Worm (Caenorhabditis elegans): Measurements from ENCODE around the gene gpx-7.

The gpx-7 gene

ce11 chrX:7794306-7794743, 5.3 kb downstream of the gpx-7 start (continued):
- TF ChIP-seq madf-5 (GFP tag; IDR thresholded peaks at IDR 0.05) (peak in 1 of 2 experiments; percentile 64; a peak in 1 of 4 replicates), ama-1 (optimal IDR thresholded peaks at IDR 0.05) (no peak), skn-1 (tag; optimal IDR thresholded peaks at IDR 0.05) (no peak), mxl-2 (GFP tag; conservative IDR thresholded peaks at IDR 0.05) (no peak), ces-1 (GFP tag; optimal IDR thresholded peaks at IDR 0.05) (no peak), dmd-8 (GFP tag; IDR thresholded peaks at IDR 0.05) (peak; percentile 83), nhr-48 (tag; optimal IDR thresholded peaks at IDR 0.05) (peak; percentile 60), lim-7 (GFP tag; IDR thresholded peaks at IDR 0.05) (peak; percentile 81), nhr-102 (tag; optimal IDR thresholded peaks at IDR 0.05) (peak; percentile 75), F26F4.8 (GFP tag; conservative IDR thresholded peaks at IDR 0.05) (peak; percentile 65; the same call in 1 of the 2 replicates), lin-1 (GFP tag; IDR thresholded peaks at IDR 0.05) (0 out of 2 replicates have a peak, but pooled peaks have one; percentile 32), spr-1 (tag; optimal IDR thresholded peaks at IDR 0.05) (peak; percentile 7), F37D6.2 (tag; optimal IDR thresholded peaks at IDR 0.05) (no peak), zfp-3 (GFP tag; conservative IDR thresholded peaks at IDR 0.05) (0 out of 2 replicates have a peak, but pooled peaks have one; percentile 25), dmd-9 (GFP tag; IDR thresholded peaks at IDR 0.05) (peak; percentile 72; the same call in 1 of the 2 replicates), unc-130 (GFP tag; optimal IDR thresholded peaks at IDR 0.05) (peak; percentile 4), jun-1 (tag; optimal IDR thresholded peaks at IDR 0.05) (no peak), hif-1 (tag; optimal IDR thresholded peaks at IDR 0.05) (peak in 1 of 2 experiments; percentile 1), ctbp-1 (GFP tag; IDR thresholded peaks at IDR 0.05) (peak; percentile 83), egl-43 (GFP tag; IDR thresholded peaks at IDR 0.05) (peak; percentile 90), ceh-28 (tag; optimal IDR thresholded peaks at IDR 0.05) (no peak), lir-3 (tag; optimal IDR thresholded peaks at IDR 0.05) (peak; percentile 68), Y5F2A.4 (GFP tag; optimal IDR thresholded peaks at IDR 0.05) (peak; percentile 38), egl-27 (tag; optimal IDR thresholded peaks at IDR 0.05) (no peak), R02D3.7 (tag; optimal IDR thresholded peaks at IDR 0.05) (no peak), nhr-25 (tag; optimal IDR thresholded peaks at IDR 0.05; ENCODE audit: borderline replicate concordance, insufficient read depth) (peak; percentile 1), mep-1 (tag; optimal IDR thresholded peaks at IDR 0.05) (peak; percentile 40)

ce11 chrX:7793377-7794041, 6.1 kb downstream of the gpx-7 start, which contains the start of gene ZK154.6:
TSS of gene ZK154.6 (minus strand) at chrX:7793563.
- peak in 1 of 2 experiments; percentile 39 for TF ChIP-seq lsy-2 (tag; optimal IDR thresholded peaks at IDR 0.05)
- TF ChIP-seq madf-5 (GFP tag; IDR thresholded peaks at IDR 0.05), result 0 out of 4 replicates have a peak, but pooled peaks of 1 of the 2 experiments have one; percentile 18
- TF ChIP-seq ceh-28 (tag; optimal IDR thresholded peaks at IDR 0.05), result peak; percentile 82
- TF ChIP-seq hlh-30 (tag; optimal IDR thresholded peaks at IDR 0.05; ENCODE audit: insufficient read depth), result peak; percentile 79
- no peak for TF ChIP-seq dmd-8 (GFP tag; IDR thresholded peaks at IDR 0.05)
- peak in 1 of 2 experiments; percentile 54 for TF ChIP-seq unc-62 (GFP tag; optimal IDR thresholded peaks at IDR 0.05 in 1 of 2)
- no peak for TF ChIP-seq unc-62 (tag; optimal IDR thresholded peaks at IDR 0.05)
- no peak for TF ChIP-seq snpc-1.2 (GFP tag; IDR thresholded peaks at IDR 0.05)
- TF ChIP-seq aha-1 (tag), result peak; percentile 66
- TF ChIP-seq zag-1 (tag; optimal IDR thresholded peaks at IDR 0.05), result no peak
- TF ChIP-seq dve-1 (tag; optimal IDR thresholded peaks at IDR 0.05; ENCODE audit: insufficient read depth), result peak; percentile 13
- no peak for TF ChIP-seq nhr-10 (tag; optimal IDR thresholded peaks at IDR 0.05)
- TF ChIP-seq rbr-2 (tag; optimal IDR thresholded peaks at IDR 0.05), result peak; percentile 8
- TF ChIP-seq daf-12 (tag; optimal IDR thresholded peaks at IDR 0.05), result no peak
- peak; percentile 54 for TF ChIP-seq mes-2 (tag; optimal IDR thresholded peaks at IDR 0.05; ENCODE audit: poor library complexity, severe bottlenecking)
- no peak for TF ChIP-seq fkh-10 (GFP tag; optimal IDR thresholded peaks at IDR 0.05)
- no peak for TF ChIP-seq nhr-28 (tag; optimal IDR thresholded peaks at IDR 0.05)
- peak; percentile 80 to 86 for TF ChIP-seq mdl-1 (tag; optimal IDR thresholded peaks at IDR 0.05)
- TF ChIP-seq nhr-11 (tag; optimal IDR thresholded peaks at IDR 0.05), result no peak
- TF ChIP-seq daf-16 (GFP tag; optimal IDR thresholded peaks at IDR 0.05), result no peak
- peak; percentile 32 for TF ChIP-seq daf-16 (tag; optimal IDR thresholded peaks at IDR 0.05)
- TF ChIP-seq ceh-62 (tag; optimal IDR thresholded peaks at IDR 0.05), result no peak
